Fruit fly (Drosophila melanogaster): Measurements from ENCODE around the gene nub.

The nub gene

DNA sequence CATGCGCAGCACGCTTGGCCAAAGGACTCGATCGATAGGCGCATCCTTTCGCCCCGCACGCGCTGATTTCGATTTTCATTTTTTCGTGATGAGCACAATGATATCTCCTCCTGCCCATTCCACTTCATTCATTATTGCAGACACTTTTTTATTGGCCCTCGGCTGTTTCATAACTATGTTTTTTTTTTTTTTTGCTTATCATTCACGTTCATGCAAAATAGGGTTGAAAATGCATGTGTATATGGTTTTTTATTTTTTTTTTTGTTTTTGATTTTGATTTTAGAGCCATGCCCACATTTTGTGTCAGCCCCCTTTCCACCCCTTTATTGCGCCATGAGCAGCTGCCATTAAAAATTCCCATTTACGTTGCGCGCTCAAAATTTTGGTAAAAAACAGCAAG, 21.4 kb downstream of the nub start:
- no peak for TF ChIP-seq Dll (optimal IDR thresholded peaks at IDR 0.05)
- TF ChIP-seq pan (optimal IDR thresholded peaks at IDR 0.05) = no peak
- TF ChIP-seq CG8478 (optimal IDR thresholded peaks at IDR 0.05) = no peak
- TF ChIP-seq EcR (GFP tag; optimal IDR thresholded peaks at IDR 0.05) = no peak
- TF ChIP-seq psq (optimal IDR thresholded peaks at IDR 0.05) = no peak
- no peak for TF ChIP-seq usp (GFP tag; optimal IDR thresholded peaks at IDR 0.05)

DNA sequence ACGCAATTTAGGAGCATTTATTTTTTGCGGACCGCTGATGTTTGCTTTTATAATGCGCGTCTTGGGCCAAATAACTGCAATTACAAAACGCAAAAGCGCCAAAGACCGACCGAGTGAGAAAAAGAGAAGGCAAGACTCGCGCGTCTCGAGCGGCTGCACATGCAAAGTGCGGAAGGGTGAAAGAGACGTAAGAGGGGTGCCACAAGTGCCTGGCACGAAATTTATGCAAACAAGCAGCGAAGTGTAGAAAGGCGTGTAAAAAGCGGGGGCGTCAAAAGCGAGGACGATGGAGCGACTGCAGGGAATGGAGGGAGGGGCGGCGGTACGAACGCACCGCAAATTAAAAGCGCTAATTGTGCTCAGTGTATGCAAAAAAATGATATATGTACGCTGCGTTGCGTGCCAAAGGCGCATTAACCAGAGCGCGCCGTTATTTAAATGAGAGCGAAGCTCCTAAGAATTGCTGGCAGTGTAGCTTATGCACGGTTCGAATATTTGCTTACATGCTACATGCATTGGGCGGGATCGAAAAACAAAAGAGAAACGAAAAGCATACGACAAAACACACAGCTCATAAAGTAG, 22.5 kb downstream of the nub start:
- TF ChIP-seq psq (optimal IDR thresholded peaks at IDR 0.05) (no peak), EcR (GFP tag; optimal IDR thresholded peaks at IDR 0.05) (no peak), Dll (optimal IDR thresholded peaks at IDR 0.05) (no peak), CG8478 (optimal IDR thresholded peaks at IDR 0.05) (no peak), usp (GFP tag; optimal IDR thresholded peaks at IDR 0.05) (no peak), pan (optimal IDR thresholded peaks at IDR 0.05) (no peak)

DNA sequence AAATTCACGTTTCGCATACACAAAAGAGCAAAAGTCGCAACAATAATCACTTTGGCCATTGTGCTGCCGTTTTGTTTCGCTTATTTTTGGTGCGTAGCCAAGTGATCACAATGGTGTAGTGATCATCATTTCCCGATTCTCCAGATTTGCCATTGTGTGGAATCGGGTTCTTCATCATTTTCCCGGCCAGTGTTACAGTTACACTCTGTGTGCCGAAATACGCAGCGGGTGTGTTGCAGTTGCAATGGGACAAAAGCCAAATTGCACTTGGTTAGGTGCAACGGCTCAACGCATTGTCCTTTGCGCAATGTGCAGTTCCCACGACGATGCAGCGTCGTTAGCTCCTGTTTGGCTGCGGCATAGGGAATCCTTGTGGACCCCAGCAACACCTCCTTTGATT, 24.3 kb downstream of the nub start:
- TF ChIP-seq CG8478 (optimal IDR thresholded peaks at IDR 0.05) (no peak), EcR (GFP tag; optimal IDR thresholded peaks at IDR 0.05) (no peak), usp (GFP tag; optimal IDR thresholded peaks at IDR 0.05) (no peak), psq (optimal IDR thresholded peaks at IDR 0.05) (no peak), pan (optimal IDR thresholded peaks at IDR 0.05) (no peak), Dll (optimal IDR thresholded peaks at IDR 0.05) (no peak)

DNA sequence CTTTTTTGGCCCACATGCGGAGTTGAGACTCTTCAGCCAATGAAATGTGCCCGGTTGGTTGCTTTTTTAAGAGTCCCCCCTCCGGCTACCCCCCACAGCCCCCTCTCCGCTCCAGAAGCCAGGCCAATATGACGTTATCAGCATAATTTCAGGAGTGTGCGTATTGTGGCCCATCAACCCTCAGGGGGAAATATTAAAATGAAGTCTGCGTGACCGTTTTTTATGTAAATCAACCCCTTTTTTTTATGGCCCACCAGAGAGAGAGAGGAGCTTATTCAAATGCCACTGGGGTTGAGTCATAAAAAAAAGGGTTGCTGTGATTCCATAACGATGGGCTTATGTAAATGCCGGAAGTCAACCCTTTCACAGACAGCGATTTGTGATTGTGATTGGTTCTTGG, 25.6 kb downstream of the nub start:
- TF ChIP-seq Dll (optimal IDR thresholded peaks at IDR 0.05) (no peak), CG8478 (optimal IDR thresholded peaks at IDR 0.05) (no peak), psq (optimal IDR thresholded peaks at IDR 0.05) (no peak), pan (optimal IDR thresholded peaks at IDR 0.05) (no peak)

DNA sequence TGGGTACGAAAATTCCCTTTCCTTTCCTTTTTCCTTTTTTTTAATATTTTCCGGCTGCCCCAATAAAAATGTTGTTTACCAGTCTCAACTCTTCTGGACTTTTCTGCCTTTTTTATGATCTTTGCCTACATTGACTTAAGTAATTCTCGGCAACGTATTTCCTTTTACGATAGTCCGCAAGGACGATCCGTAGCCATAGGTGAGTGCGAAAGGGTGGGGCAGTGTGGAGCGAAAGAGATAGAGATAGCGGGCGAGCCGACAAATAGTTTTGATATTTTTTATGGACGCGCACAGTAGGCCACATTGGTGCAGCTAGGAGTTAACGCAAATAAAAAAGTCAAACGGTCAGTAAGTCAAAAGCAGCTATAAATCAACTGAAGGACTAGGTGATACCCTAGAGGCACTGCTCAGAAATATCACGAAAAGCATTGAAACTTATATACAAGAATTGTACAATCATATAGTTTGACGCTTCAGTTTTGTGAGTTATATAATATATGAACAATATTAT, 28.6 kb downstream of the nub start:
- TF ChIP-seq EcR (GFP tag; optimal IDR thresholded peaks at IDR 0.05) = no peak

DNA sequence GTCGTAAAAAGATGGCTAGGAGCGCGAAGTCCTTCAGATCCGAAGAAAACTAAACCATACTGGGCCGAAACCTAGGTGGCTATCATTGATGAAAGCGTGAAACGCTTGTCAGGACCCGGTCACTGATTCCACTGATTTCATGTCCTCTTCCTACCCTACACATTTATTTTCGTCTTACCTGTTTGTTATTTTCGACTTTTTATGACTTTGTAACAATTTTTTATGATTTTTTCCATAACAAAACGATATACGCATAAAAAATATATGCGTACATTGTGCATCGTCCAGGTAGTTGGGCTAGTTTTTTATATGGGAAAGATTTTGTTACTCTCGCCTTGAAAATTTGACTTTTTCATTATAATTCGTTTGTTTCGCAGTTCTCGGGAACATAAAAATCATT, 29.3 kb downstream of the nub start:
- TF ChIP-seq usp (GFP tag; optimal IDR thresholded peaks at IDR 0.05) (no peak), psq (optimal IDR thresholded peaks at IDR 0.05) (no peak), Dll (optimal IDR thresholded peaks at IDR 0.05) (no peak), CG8478 (optimal IDR thresholded peaks at IDR 0.05) (no peak)

DNA sequence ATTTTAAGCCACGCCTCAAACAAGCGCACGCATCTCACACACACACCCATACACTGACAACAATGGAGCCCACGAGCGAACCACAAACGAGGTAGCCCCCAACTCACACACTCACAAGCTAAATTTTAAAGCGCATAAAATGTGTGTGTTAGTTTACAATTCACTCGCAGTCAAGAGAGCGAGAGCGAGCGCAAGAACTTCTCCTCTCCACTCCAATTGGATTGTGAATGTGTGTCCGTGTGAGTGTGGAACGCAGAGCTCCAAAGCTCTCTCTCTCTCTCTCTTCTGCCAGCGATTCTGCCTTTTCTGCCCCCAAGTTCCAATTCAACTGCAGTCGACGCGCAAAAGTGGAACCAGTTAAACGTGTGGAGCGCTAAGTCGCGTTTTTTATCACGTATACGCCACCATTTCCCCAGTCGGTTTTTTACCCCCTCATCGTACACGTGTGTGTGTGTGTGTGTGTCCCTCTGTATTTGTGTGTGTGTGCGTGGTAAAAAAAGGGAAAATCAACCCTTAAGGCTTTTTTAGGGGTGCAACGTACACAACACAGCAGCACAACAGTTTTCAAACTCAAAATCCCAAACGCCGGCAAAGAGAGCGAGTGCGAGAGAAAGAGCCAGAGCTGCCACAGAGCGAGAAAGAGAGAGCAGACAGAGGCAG, 30.7 kb downstream of the nub start:
- TF ChIP-seq CG8478 (optimal IDR thresholded peaks at IDR 0.05) (no peak), Dll (optimal IDR thresholded peaks at IDR 0.05) (peak; percentile 92)

DNA sequence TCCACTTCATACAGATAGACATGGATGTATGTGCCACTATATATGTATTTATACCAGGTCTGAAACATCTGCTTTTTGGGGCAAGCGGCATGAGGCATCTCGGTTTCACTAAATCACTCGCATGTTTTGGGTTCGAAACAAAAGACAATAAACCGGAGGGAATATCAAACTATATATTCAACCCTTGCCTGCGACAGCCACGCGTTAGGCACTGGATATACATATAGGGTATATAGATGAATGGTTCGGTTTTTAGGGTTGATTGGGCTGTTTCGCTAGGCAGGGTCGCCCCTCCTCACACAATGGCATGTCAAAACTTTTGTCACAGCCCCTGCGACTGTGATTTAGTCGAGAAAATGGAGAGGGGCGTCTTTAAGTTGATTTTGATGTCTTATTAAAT, 35.7 kb downstream of the nub start:
- no peak for TF ChIP-seq pan (optimal IDR thresholded peaks at IDR 0.05)
- TF ChIP-seq Dll (optimal IDR thresholded peaks at IDR 0.05) = no peak
- no peak for TF ChIP-seq CG8478 (optimal IDR thresholded peaks at IDR 0.05)
- no peak for TF ChIP-seq EcR (GFP tag; optimal IDR thresholded peaks at IDR 0.05)
- no peak for TF ChIP-seq usp (GFP tag; optimal IDR thresholded peaks at IDR 0.05)
- no peak for TF ChIP-seq psq (optimal IDR thresholded peaks at IDR 0.05)

DNA sequence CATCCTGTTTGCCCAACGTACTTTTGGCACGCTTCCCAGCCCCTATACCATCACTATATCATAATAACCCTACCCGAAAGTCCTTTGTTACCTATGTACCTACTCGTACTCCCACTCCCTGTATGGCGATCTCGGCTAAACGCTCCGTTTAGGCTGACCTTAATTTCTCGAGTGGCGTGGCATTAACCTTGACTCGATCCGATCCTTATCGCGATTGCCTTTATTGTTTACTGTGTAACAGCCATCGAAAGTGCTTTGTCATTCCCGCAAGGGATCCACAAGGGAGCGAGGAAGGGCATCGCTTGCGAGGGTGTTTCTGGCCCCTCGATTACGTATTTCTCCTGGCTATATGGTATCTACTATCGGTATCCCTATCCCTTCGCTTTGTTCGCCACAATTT, 45.7 kb downstream of the nub start:
- TF ChIP-seq psq (optimal IDR thresholded peaks at IDR 0.05) (no peak), pan (optimal IDR thresholded peaks at IDR 0.05) (no peak), Dll (optimal IDR thresholded peaks at IDR 0.05) (no peak), EcR (GFP tag; optimal IDR thresholded peaks at IDR 0.05) (no peak), CG8478 (optimal IDR thresholded peaks at IDR 0.05) (no peak), usp (GFP tag; optimal IDR thresholded peaks at IDR 0.05) (no peak)

DNA sequence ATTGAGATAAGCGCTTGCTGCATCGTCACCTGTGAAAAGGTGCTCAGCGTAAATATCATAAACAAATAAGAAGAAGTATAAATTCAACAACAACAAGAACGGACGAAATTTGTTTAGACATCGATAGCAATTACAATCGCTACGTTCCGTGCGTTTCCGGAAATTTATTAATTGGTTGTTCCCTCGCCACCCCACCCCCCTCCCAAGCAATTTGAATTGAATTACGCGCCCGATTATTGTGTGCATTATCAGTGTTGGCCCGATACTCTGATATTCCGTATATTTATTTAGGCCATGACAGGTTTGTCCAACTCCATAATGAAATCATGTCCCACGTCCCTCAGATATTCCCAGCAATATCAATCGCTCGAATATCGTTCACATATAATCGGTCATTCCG, 54.1 kb downstream of the nub start:
- TF ChIP-seq EcR (GFP tag; optimal IDR thresholded peaks at IDR 0.05) (no peak), CG8478 (optimal IDR thresholded peaks at IDR 0.05) (no peak), Dll (optimal IDR thresholded peaks at IDR 0.05) (no peak), pan (optimal IDR thresholded peaks at IDR 0.05) (no peak), usp (GFP tag; optimal IDR thresholded peaks at IDR 0.05) (no peak)

DNA sequence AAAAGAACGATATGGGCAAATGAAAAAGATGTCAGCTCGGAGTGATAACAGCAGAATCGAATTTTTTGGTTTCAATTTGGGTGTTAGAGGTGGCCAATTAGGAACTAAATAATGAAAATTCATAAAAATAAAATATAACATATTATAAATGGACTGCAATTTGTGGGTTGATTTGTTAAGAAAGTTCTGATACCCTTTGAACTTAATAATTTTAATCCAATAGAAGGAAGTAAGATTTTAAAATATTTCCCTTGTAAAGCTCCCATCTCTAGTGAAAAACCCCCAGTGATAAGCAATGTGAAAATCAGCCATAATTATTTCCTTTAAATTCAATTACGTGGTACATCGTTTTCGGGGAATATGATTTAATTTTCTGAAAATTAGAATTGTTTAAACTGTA, 56.9 kb downstream of the nub start:
- TF ChIP-seq Dll (optimal IDR thresholded peaks at IDR 0.05) (no peak), usp (GFP tag; optimal IDR thresholded peaks at IDR 0.05) (no peak), CG8478 (optimal IDR thresholded peaks at IDR 0.05) (no peak), pan (optimal IDR thresholded peaks at IDR 0.05) (no peak), EcR (GFP tag; optimal IDR thresholded peaks at IDR 0.05) (no peak), psq (optimal IDR thresholded peaks at IDR 0.05) (no peak)

DNA sequence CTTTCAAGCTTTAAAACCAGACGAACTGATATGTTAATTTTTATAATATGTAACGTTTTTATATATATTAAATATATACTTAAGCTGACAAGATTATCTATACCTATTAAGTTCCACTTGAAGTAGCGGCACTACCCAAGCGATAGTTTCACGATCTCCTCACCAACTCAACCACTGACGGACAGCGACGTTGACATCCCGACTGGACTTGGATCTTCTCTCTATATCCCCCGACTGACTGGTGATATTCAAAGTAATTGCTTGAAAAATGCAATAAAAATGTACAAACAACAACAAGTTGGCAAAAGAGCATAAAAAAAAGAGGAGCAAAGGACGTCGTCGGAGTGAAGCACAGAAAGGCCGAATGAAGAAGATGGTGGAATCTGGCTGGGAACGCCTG, 58.8 kb downstream of the nub start, which contains the start of gene Ref2:
Gene Ref2, minus strand, starts transcription at position 101 of the 400 bp plus-strand sequence.
- no peak for TF ChIP-seq Dll (optimal IDR thresholded peaks at IDR 0.05)
- TF ChIP-seq CG8478 (optimal IDR thresholded peaks at IDR 0.05) = no peak
- TF ChIP-seq pan (optimal IDR thresholded peaks at IDR 0.05) = no peak
- TF ChIP-seq EcR (GFP tag; optimal IDR thresholded peaks at IDR 0.05) = no peak
- TF ChIP-seq usp (GFP tag; optimal IDR thresholded peaks at IDR 0.05) = no peak
- TF ChIP-seq psq (optimal IDR thresholded peaks at IDR 0.05) = no peak

DNA sequence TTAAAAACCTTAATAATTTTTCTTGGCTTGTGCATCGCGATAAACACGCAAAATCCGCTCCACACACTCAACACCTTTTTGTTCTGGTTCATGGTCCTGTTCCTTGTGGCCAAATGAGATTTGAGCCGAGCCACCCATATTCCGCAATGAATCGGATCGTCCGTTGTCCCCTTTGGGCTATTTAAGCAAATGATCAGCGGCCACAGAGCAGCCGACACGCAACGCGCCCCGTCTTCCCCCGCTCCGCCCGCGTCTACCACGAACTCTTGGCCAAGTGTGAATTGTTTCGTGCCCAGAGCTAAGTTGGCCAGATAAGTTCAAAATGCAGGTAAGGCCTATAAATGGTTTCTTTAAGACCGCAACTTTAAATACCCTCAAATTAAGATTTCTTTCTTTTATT, 63.6 kb downstream of the nub start:
- no peak for TF ChIP-seq psq (optimal IDR thresholded peaks at IDR 0.05)
- TF ChIP-seq pan (optimal IDR thresholded peaks at IDR 0.05) = no peak
- TF ChIP-seq EcR (GFP tag; optimal IDR thresholded peaks at IDR 0.05) = no peak
- TF ChIP-seq Dll (optimal IDR thresholded peaks at IDR 0.05) = no peak
- TF ChIP-seq CG8478 (optimal IDR thresholded peaks at IDR 0.05) = no peak
- no peak for TF ChIP-seq usp (GFP tag; optimal IDR thresholded peaks at IDR 0.05)
